Worm (Caenorhabditis elegans): Measurements from ENCODE around the gene cyp-32A1.
A peak's percentile ranks its signal among the peaks of the same experiment; 100 is the strongest.

cyp-32A1 gene

DNA sequence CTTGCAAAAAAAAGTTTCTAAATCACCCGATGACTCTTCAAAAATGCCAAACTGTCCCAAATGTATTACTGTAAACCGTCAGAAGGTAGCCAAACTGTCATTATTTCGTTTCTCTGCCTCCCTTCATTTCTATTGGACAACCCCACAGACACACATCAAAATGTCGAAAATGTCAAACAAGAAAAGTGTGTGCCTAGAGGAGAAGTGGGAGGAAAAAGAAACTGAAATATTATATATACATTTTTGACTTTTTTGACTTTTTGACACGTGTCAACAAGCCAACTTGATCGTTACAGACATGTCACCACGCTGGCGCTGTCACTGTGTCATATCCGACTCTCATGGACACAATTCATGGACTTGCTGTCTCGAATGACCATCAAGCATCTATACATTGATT lies 31.9 kb upstream of the cyp-32A1 start:
- TF ChIP-seq nhr-80 (tag; optimal IDR thresholded peaks at IDR 0.05) (peak; percentile 62), let-607 (tag; optimal IDR thresholded peaks at IDR 0.05) (peak; percentile 85 to 92), cebp-2 (GFP tag; IDR thresholded peaks at IDR 0.05) (no peak)

DNA sequence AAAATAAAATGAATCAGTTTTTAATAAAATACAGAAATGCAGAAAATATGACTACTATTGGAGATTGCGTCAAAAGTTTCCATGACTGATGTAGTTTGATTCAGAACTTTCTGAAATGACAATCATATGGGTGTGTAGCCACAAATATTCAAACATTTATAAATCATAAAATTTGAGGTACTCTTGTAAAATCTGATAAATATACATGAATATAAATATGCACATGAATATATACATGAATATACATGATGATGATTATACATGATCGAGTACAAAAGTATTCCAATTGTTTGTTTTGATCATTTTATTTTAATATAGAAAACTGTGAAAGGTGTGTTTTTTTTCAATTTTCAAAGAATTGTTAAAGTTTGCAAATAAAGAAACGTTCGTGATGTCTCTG lies 27.1 kb upstream of the cyp-32A1 start, which contains the start of gene T05B11.4:
Gene T05B11.4, minus strand, starts transcription at position 101 of the 400 bp plus-strand sequence.
- no peak for TF ChIP-seq nhr-80 (tag; optimal IDR thresholded peaks at IDR 0.05)

DNA sequence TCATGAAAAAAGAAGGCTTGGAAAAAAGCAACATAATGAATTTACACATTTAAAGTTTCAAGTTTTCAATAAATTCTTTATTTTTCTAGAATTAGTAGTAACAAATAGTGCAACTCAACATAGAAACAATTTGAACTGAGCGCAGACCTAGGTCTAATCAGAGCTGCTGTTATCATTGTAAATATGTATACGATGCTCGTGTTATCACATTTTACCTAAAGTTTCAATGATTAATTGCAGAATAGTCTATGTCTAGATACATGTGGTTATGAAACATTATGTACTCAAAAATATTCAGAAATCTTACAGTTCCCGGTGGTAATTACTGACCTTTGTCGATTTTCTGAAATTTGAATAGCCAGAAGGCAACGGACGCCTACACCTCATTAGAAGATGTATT lies 25.6 kb upstream of the cyp-32A1 start:
- TF ChIP-seq ets-4 (GFP tag; optimal IDR thresholded peaks at IDR 0.05): no peak
- TF ChIP-seq B0336.3 (GFP tag; IDR thresholded peaks at IDR 0.05): no peak
- TF ChIP-seq nfya-1 (tag; optimal IDR thresholded peaks at IDR 0.05; ENCODE audit: borderline replicate concordance, insufficient read depth): no peak
- no peak for TF ChIP-seq ceh-91 (GFP tag; IDR thresholded peaks at IDR 0.05)
- TF ChIP-seq ceh-58 (GFP tag; IDR thresholded peaks at IDR 0.05): no peak
- TF ChIP-seq F49E8.2 (tag; optimal IDR thresholded peaks at IDR 0.05; ENCODE audit: insufficient read depth): no peak

DNA sequence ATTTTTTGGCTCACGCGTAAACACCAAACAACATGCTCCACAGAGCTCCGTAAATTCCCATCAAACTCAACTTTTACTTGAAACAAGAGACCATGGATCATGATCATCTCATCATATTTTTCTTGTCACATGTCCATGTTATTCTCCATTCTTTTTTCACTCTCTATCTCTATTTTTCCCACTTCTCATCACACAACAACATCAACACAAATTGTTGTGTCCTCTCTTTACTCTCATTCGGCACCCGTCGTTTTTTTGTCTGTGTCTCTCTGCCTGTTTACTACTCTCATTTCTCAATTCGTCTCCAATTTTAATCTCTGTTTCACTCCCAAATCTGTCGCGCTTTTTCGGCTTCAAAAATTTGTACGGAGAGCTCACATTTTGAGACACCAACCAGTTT lies 22.3 kb upstream of the cyp-32A1 start:
- TF ChIP-seq bed-2 (GFP tag; IDR thresholded peaks at IDR 0.05) (no peak), lsy-27 (tag; optimal IDR thresholded peaks at IDR 0.05; ENCODE audit: borderline replicate concordance, insufficient read depth) (no peak), cebp-1 (GFP tag; IDR thresholded peaks at IDR 0.05) (no peak), cebp-1 (tag; optimal IDR thresholded peaks at IDR 0.05) (no peak), tlf-1 (GFP tag; optimal IDR thresholded peaks at IDR 0.05) (no peak), ztf-3 (GFP tag; optimal IDR thresholded peaks at IDR 0.05) (no peak), F23B12.7 (tag; optimal IDR thresholded peaks at IDR 0.05; ENCODE audit: insufficient read depth) (no peak), Y79H2A.3 (GFP tag; conservative IDR thresholded peaks at IDR 0.05) (no peak), ceh-27 (GFP tag; optimal IDR thresholded peaks at IDR 0.05) (peak; percentile 44), ZK185.1 (tag; optimal IDR thresholded peaks at IDR 0.05; ENCODE audit: poor library complexity, severe bottlenecking) (no peak), hlh-12 (tag; optimal IDR thresholded peaks at IDR 0.05) (no peak), C17E4.6 (GFP tag; IDR thresholded peaks at IDR 0.05) (no peak), ekl-4 (GFP tag; IDR thresholded peaks at IDR 0.05) (no peak), madf-10 (tag; optimal IDR thresholded peaks at IDR 0.05) (no peak), bed-1 (GFP tag; IDR thresholded peaks at IDR 0.05) (no peak), Y56A3A.18 (GFP tag; IDR thresholded peaks at IDR 0.05) (no peak), B0261.1 (tag; optimal IDR thresholded peaks at IDR 0.05) (no peak), ama-1 (optimal IDR thresholded peaks at IDR 0.05) (no peak), ama-1 (GFP tag; optimal IDR thresholded peaks at IDR 0.05) (no peak), K12H6.12 (tag; optimal IDR thresholded peaks at IDR 0.05) (peak; percentile 73), hrde-1 (tag; optimal IDR thresholded peaks at IDR 0.05; ENCODE audit: borderline replicate concordance) (no peak), gei-17 (GFP tag; optimal IDR thresholded peaks at IDR 0.05) (no peak), sptf-2 (GFP tag; optimal IDR thresholded peaks at IDR 0.05) (no peak), somi-1 (GFP tag; optimal IDR thresholded peaks at IDR 0.05) (peak; percentile 61), lsl-1 (GFP tag; optimal IDR thresholded peaks at IDR 0.05) (no peak), lin-54 (GFP tag; optimal IDR thresholded peaks at IDR 0.05) (no peak), attf-3 (GFP tag; conservative IDR thresholded peaks at IDR 0.05) (no peak), pbrm-1 (GFP tag; IDR thresholded peaks at IDR 0.05) (no peak), T26A5.8 (tag; optimal IDR thresholded peaks at IDR 0.05) (no peak), rpc-1 (optimal IDR thresholded peaks at IDR 0.05) (no peak), rpc-1 (tag; optimal IDR thresholded peaks at IDR 0.05) (no peak), lin-40 (tag; optimal IDR thresholded peaks at IDR 0.05) (peak; percentile 33), Y53G8AR.9 (GFP tag; conservative IDR thresholded peaks at IDR 0.05) (no peak), Y95B8A.8 (GFP tag; IDR thresholded peaks at IDR 0.05) (no peak), attf-5 (GFP tag; optimal IDR thresholded peaks at IDR 0.05) (no peak), hmg-1.2 (GFP tag; IDR thresholded peaks at IDR 0.05) (no peak)

All from whole organism, young adult.